Worm (Caenorhabditis elegans) whole organism, late embryonic: Measurements from ENCODE around the gene ctl-1.
"Not testable (repeated sequence)": the region's sequence is repeated elsewhere in the genome, so short reads cannot be mapped to it uniquely, and the experiment has no call there.

Source experiments
- C08G9.2 ChIP-seq: sonication (generic microtip); optimal IDR thresholded peaks from 2 replicates; lab custom pipeline; 2016; ENCODE audit warnings: mild to moderate bottlenecking, missing genetic modification characterization, moderate library complexity, missing compliant biosample characterization
- F13H6.1 ChIP-seq: sonication (generic microtip); optimal IDR thresholded peaks from 2 replicates; lab custom pipeline; 2016; ENCODE audit warnings: missing genetic modification characterization, missing compliant biosample characterization
- K09A11.1 ChIP-seq: sonication (generic microtip); optimal IDR thresholded peaks from 2 replicates; lab custom pipeline; 2017; ENCODE audit warnings: antibody characterized with exemption, mild to moderate bottlenecking, missing genetic modification characterization, missing compliant biosample characterization; ENCODE audit not compliant: insufficient read depth
- T23F11.4 ChIP-seq: fragments of 200-800 bp; sonication (Bioruptor generic); optimal IDR thresholded peaks from 2 replicates; lab custom pipeline; 2018; ENCODE audit warnings: mild to moderate bottlenecking, missing genetic modification characterization, missing compliant biosample characterization
- Y22D7AL.16 ChIP-seq: sonication (generic microtip); optimal IDR thresholded peaks from 2 replicates; lab custom pipeline; 2016; ENCODE audit warnings: missing genetic modification characterization, missing compliant biosample characterization
- ahr-1 ChIP-seq: sonication (generic microtip); optimal IDR thresholded peaks from 2 replicates; lab custom pipeline; 2016; ENCODE audit warnings: missing genetic modification characterization, missing compliant biosample characterization
- ceh-14 ChIP-seq: sonication (generic microtip); optimal IDR thresholded peaks from 2 replicates; lab custom pipeline; 2016; ENCODE audit warnings: missing genotype, missing genetic modification characterization, missing compliant biosample characterization
- ceh-18 ChIP-seq: sonication (generic microtip); optimal IDR thresholded peaks from 2 replicates; lab custom pipeline; 2016; ENCODE audit warnings: missing genetic modification characterization, missing compliant biosample characterization
- ceh-19 ChIP-seq: fragments of 200-800 bp; sonication (Bioruptor generic); optimal IDR thresholded peaks from 2 replicates; lab custom pipeline; 2018; ENCODE audit warnings: mild to moderate bottlenecking, missing genetic modification characterization, missing compliant biosample characterization
- ceh-2 ChIP-seq: sonication (generic microtip); optimal IDR thresholded peaks from 2 replicates; lab custom pipeline; 2016; ENCODE audit warnings: missing genotype, missing genetic modification characterization, missing compliant biosample characterization
- ceh-30 ChIP-seq: fragments of 150-350 bp; optimal IDR thresholded peaks from 2 replicates; lab custom pipeline; 2014; ENCODE audit warnings: missing biosample characterization, missing genetic modification characterization
- ceh-34 ChIP-seq: sonication (generic microtip); optimal IDR thresholded peaks from 2 replicates; lab custom pipeline; 2016; ENCODE audit warnings: mild to moderate bottlenecking, missing genetic modification characterization, missing compliant biosample characterization
- ceh-45 ChIP-seq: fragments of 200-800 bp; sonication (Bioruptor generic); IDR thresholded peaks from 2 replicates; pipeline ENCODE4 v1.3.6; 2022; ENCODE audit warnings: missing genetic modification reagents, missing genetic modification characterization, missing compliant biosample characterization
- che-1 ChIP-seq: sonication (generic microtip); optimal IDR thresholded peaks from 2 replicates; lab custom pipeline; 2016; ENCODE audit warnings: mild to moderate bottlenecking, missing genetic modification characterization, missing compliant biosample characterization
- dmd-4 ChIP-seq: sonication (generic microtip); optimal IDR thresholded peaks from 2 replicates; lab custom pipeline; 2016; ENCODE audit warnings: borderline replicate concordance, missing genetic modification characterization, missing compliant biosample characterization
- dve-1 ChIP-seq: sonication (generic microtip); optimal IDR thresholded peaks from 2 replicates; lab custom pipeline; 2017; ENCODE audit warnings: antibody characterized with exemption, mild to moderate bottlenecking, missing genetic modification characterization, missing compliant biosample characterization
- elt-2 ChIP-seq: sonication (generic microtip); optimal IDR thresholded peaks from 2 replicates; lab custom pipeline; 2016; ENCODE audit warnings: missing genetic modification reagents, missing genetic modification characterization, missing compliant biosample characterization
- elt-4 ChIP-seq: sonication (generic microtip); optimal IDR thresholded peaks from 2 replicates; lab custom pipeline; 2016; ENCODE audit warnings: missing genetic modification characterization, missing compliant biosample characterization
- eyg-1 ChIP-seq: sonication (generic microtip); optimal IDR thresholded peaks from 2 replicates; lab custom pipeline; 2016; ENCODE audit warnings: missing genotype, missing genetic modification characterization, missing compliant biosample characterization
- fax-1 ChIP-seq: sonication (generic microtip); optimal IDR thresholded peaks from 2 replicates; lab custom pipeline; 2016; ENCODE audit warnings: missing genotype, missing genetic modification characterization, missing compliant biosample characterization
- fkh-10 ChIP-seq: fragments of 150-350 bp; optimal IDR thresholded peaks from 2 replicates; lab custom pipeline; 2014; ENCODE audit warnings: missing biosample characterization, missing genetic modification reagents, missing genetic modification characterization
- gmeb-2 ChIP-seq: sonication (generic microtip); optimal IDR thresholded peaks from 2 replicates; lab custom pipeline; 2016; ENCODE audit warnings: missing genetic modification characterization, inconsistent platforms, missing compliant biosample characterization
- hlh-13 ChIP-seq: fragments of 200-800 bp; sonication (Bioruptor generic); optimal IDR thresholded peaks from 2 replicates; lab custom pipeline; 2018; ENCODE audit warnings: mild to moderate bottlenecking, missing genetic modification characterization, missing compliant biosample characterization
- hlh-15 ChIP-seq: sonication (generic microtip); optimal IDR thresholded peaks from 2 replicates; lab custom pipeline; 2016; ENCODE audit warnings: missing genetic modification characterization, missing compliant biosample characterization
- hlh-30 ChIP-seq: sonication (generic microtip); optimal IDR thresholded peaks from 2 replicates; lab custom pipeline; 2017; ENCODE audit warnings: antibody characterized with exemption, missing genetic modification characterization, missing compliant biosample characterization; ENCODE audit not compliant: insufficient read depth
- hlh-6 ChIP-seq: sonication (generic microtip); optimal IDR thresholded peaks from 2 replicates; lab custom pipeline; 2016; ENCODE audit warnings: missing genotype, missing genetic modification characterization, missing compliant biosample characterization
- hlh-8 ChIP-seq: sonication (generic microtip); optimal IDR thresholded peaks from 2 replicates; lab custom pipeline; 2016; ENCODE audit warnings: missing genotype, missing genetic modification characterization, missing compliant biosample characterization
- lim-6 ChIP-seq: sonication (generic microtip); optimal IDR thresholded peaks from 2 replicates; lab custom pipeline; 2016; ENCODE audit warnings: missing genetic modification characterization, missing compliant biosample characterization
- lin-11 ChIP-seq: fragments of 200-800 bp; sonication (Bioruptor generic); optimal IDR thresholded peaks from 2 replicates; lab custom pipeline; 2018; ENCODE audit warnings: mild to moderate bottlenecking, missing genetic modification characterization, missing compliant biosample characterization
- madf-2 ChIP-seq: sonication (generic microtip); optimal IDR thresholded peaks from 2 replicates; lab custom pipeline; 2017; ENCODE audit warnings: missing genetic modification characterization, missing compliant biosample characterization
- nfya-1 ChIP-seq: sonication (generic microtip); optimal IDR thresholded peaks from 2 replicates; lab custom pipeline; 2017; ENCODE audit warnings: missing genetic modification characterization, mild to moderate bottlenecking, missing compliant biosample characterization, antibody characterized with exemption, moderate library complexity
- nhr-232 ChIP-seq: sonication (generic microtip); optimal IDR thresholded peaks from 2 replicates; lab custom pipeline; 2016; ENCODE audit warnings: missing genetic modification characterization, missing compliant biosample characterization
- npax-4 ChIP-seq: sonication (generic microtip); optimal IDR thresholded peaks from 2 replicates; lab custom pipeline; 2016; ENCODE audit warnings: missing genetic modification characterization, missing compliant biosample characterization
- pax-1 ChIP-seq: fragments of 150-350 bp; optimal IDR thresholded peaks from 2 replicates; lab custom pipeline; 2014; ENCODE audit warnings: missing biosample characterization, missing genetic modification characterization
- pha-2 ChIP-seq: sonication (generic microtip); optimal IDR thresholded peaks from 2 replicates; lab custom pipeline; 2017; ENCODE audit warnings: mild to moderate bottlenecking, missing genetic modification characterization, missing compliant biosample characterization
- pha-4 ChIP-seq: fragments of 150-350 bp; optimal IDR thresholded peaks from 2 replicates; lab custom pipeline; 2018; ENCODE audit warnings: missing biosample characterization, missing genetic modification reagents, missing genetic modification characterization
- pqm-1 ChIP-seq: sonication (generic microtip); optimal IDR thresholded peaks from 2 replicates; lab custom pipeline; 2016; ENCODE audit warnings: missing genetic modification characterization, missing compliant biosample characterization
- pros-1 ChIP-seq: fragments of 150-350 bp; optimal IDR thresholded peaks from 2 replicates; lab custom pipeline; 2014; ENCODE audit warnings: missing biosample characterization, missing genetic modification reagents, missing genetic modification characterization
- rnt-1 ChIP-seq: sonication (generic microtip); optimal IDR thresholded peaks from 2 replicates; lab custom pipeline; 2016; ENCODE audit warnings: missing genetic modification characterization, missing compliant biosample characterization
- sdc-2 ChIP-seq: sonication (generic microtip); optimal IDR thresholded peaks from 2 replicates; lab custom pipeline; 2016; ENCODE audit warnings: missing genotype, missing genetic modification characterization, missing compliant biosample characterization
- sox-4 ChIP-seq: sonication (generic microtip); optimal IDR thresholded peaks from 2 replicates; lab custom pipeline; 2017; ENCODE audit warnings: mild to moderate bottlenecking, missing genetic modification characterization, inconsistent platforms, missing compliant biosample characterization
- tbx-2 ChIP-seq: sonication (generic microtip); optimal IDR thresholded peaks from 2 replicates; lab custom pipeline; 2016; ENCODE audit warnings: missing genetic modification characterization, missing compliant biosample characterization
- unc-3 ChIP-seq, 2 experiments: fragments of 200-800 bp in 1 of 2; sonication (Bioruptor generic) in 1 of 2; sonication (generic microtip) in 1 of 2; conservative IDR thresholded peaks in 1 of 2; optimal IDR thresholded peaks in 1 of 2; 2 replicates each; pipeline versions ENCODE4 v1.3.6 to Lab custom; 2016 to 2022; ENCODE audit warnings: missing compliant biosample characterization in 2 of 2, missing genetic modification characterization in 2 of 2, missing genetic modification reagents in 1 of 2
- unc-55 ChIP-seq: sonication (generic microtip); optimal IDR thresholded peaks from 2 replicates; lab custom pipeline; 2017; ENCODE audit warnings: missing biosample characterization, missing genetic modification reagents, missing genetic modification characterization
- unc-86 ChIP-seq: sonication (generic microtip); optimal IDR thresholded peaks from 2 replicates; lab custom pipeline; 2016; ENCODE audit warnings: missing genetic modification characterization, missing compliant biosample characterization

Gene ctl-1

DNA sequence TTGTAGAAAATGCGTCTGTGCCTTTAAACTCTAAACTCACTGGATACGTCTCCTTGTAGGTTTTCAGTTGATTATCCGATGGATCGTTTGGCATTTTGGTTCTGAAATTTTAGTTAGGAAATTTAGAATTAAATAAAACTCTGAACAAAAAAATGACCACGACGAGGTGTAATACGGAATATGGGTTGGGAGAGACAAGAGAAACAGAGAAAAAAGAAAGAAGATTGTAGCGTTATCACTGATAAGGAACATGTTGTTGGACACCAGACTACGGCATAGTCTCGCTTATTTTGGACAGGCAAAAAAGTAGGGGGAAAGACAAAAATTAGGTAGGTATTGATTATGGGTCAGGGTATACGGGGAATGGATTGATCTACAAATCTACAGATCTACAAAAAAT is at the start of gene ctl-1:
TSS of gene ctl-1 (minus strand) at position 101 of the 400 bp plus-strand sequence.
- not testable (repeated sequence) for TF ChIP-seq ceh-2 (tag; lab: Kevin White, UChicago); ceh-45; hlh-8

- TF ChIP-seq C08G9.2 (tag; lab: Kevin White, UChicago) (no peak), tbx-2 (tag; lab: Kevin White, UChicago) (no peak), unc-86 (tag; lab: Kevin White, UChicago) (no peak), pax-1 (tag; lab: Kevin White, UChicago) (no peak), hlh-13 (GFP tag; lab: Kevin White, UChicago) (no peak), fkh-10 (GFP tag; lab: Kevin White, UChicago) (no peak), sdc-2 (tag; lab: Kevin White, UChicago) (no peak), Y22D7AL.16 (tag; lab: Kevin White, UChicago) (no peak), gmeb-2 (tag; lab: Kevin White, UChicago) (no peak), nhr-232 (tag; lab: Kevin White, UChicago) (no peak), hlh-8 (no peak), pros-1 (no peak), ahr-1 (tag; lab: Kevin White, UChicago) (no peak)
These were observed 45.3 kb upstream of the ctl-1 start for ce11 chrII:14351352-14351751.

ce11 chrII:14350768-14351167 is 44.7 kb upstream of the ctl-1 start:
- no peak for TF ChIP-seq ceh-34 (tag; lab: Kevin White, UChicago)

- TF ChIP-seq unc-3 (GFP tag; conservative IDR thresholded peaks at IDR 0.05; lab: Robert Waterston, UW) = no peak; the same call in 1 of the 2 replicates
- TF ChIP-seq unc-3 (tag; optimal IDR thresholded peaks at IDR 0.05; lab: Kevin White, UChicago) = no peak
- TF ChIP-seq fax-1 = no peak
- TF ChIP-seq npax-4 = no peak
- TF ChIP-seq rnt-1 (tag; lab: Kevin White, UChicago) = no peak
- TF ChIP-seq T23F11.4 = no peak
- no peak for TF ChIP-seq dmd-4 (tag; lab: Kevin White, UChicago)
- no peak for TF ChIP-seq hlh-15 (tag; lab: Kevin White, UChicago)
- TF ChIP-seq tbx-2 (tag; lab: Kevin White, UChicago) = peak; percentile 55
- no peak for TF ChIP-seq sdc-2 (tag; lab: Kevin White, UChicago)
- TF ChIP-seq lin-11 (tag; lab: Kevin White, UChicago) = no peak
- TF ChIP-seq pqm-1 (tag; lab: Kevin White, UChicago) = no peak
- TF ChIP-seq che-1 (tag; lab: Kevin White, UChicago) = no peak
- no peak for TF ChIP-seq unc-86 (tag; lab: Kevin White, UChicago)
- no peak for TF ChIP-seq pha-2 (tag; lab: Kevin White, UChicago)
- peak; percentile 65 for TF ChIP-seq unc-55
- peak; percentile 31 for TF ChIP-seq hlh-30
- TF ChIP-seq elt-4 (tag; lab: Kevin White, UChicago) = no peak
- peak; percentile 92 for TF ChIP-seq nfya-1 (tag; lab: Kevin White, UChicago)
- peak; percentile 5 for TF ChIP-seq madf-2 (tag; lab: Kevin White, UChicago)
- no peak for TF ChIP-seq eyg-1
- TF ChIP-seq ahr-1 (tag; lab: Kevin White, UChicago) = no peak
- no peak for TF ChIP-seq lim-6 (tag; lab: Kevin White, UChicago)
- no peak for TF ChIP-seq ceh-34 (tag; lab: Kevin White, UChicago)
- no peak for TF ChIP-seq hlh-8
- TF ChIP-seq ceh-14 = no peak
- peak; percentile 31 for TF ChIP-seq pax-1 (tag; lab: Kevin White, UChicago)
- no peak for TF ChIP-seq hlh-6 (tag; lab: Kevin White, UChicago)
- no peak for TF ChIP-seq K09A11.1
- peak; percentile 49 for TF ChIP-seq elt-2 (tag; lab: Kevin White, UChicago)
- no peak for TF ChIP-seq ceh-30 (tag; lab: Kevin White, UChicago)
- TF ChIP-seq sox-4 (tag; lab: Kevin White, UChicago) = peak; percentile 32
- peak; percentile 47 for TF ChIP-seq ceh-18
- no peak for TF ChIP-seq F13H6.1 (tag; lab: Kevin White, UChicago)
- TF ChIP-seq pha-4 = no peak
- peak; percentile 11 for TF ChIP-seq dve-1
- peak; percentile 18 for TF ChIP-seq ceh-19 (GFP tag; lab: Kevin White, UChicago)
- no peak for TF ChIP-seq C08G9.2 (tag; lab: Kevin White, UChicago)
These were observed 43.4 kb upstream of the ctl-1 start, which contains the start of the genes Y54G11A.17, lin-7 and elof-1 for ce11 chrII:14349356-14349923. Y54G11A.17 (minus strand) TSS chrII:14349406. lin-7 (minus strand) TSS chrII:14349406. elof-1 (plus strand) TSS chrII:14349738.
